Worm (Caenorhabditis elegans): ENCODE results near the gene Y17G7B.21.

Y17G7B.21 gene

DNA sequence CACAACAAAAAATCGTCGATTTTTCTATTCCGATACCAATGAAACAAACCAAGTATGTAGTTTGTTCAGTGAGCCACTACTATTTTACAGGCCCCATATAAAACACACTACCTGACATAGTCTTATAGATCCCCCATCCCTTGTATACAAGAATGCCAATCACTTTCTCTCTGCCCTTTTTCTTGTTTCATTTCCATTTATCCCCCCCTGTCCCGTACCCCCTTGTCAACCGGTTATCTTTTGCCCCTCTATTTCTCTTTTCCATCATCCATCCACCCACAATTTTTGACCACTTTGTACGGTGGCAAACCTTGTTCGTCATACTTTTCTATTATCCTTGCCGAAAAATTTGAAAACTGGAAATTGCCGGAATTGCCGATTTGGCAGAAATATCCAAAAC lies 24.5 kb downstream of the Y17G7B.21 start:
- TF ChIP-seq pes-1 (GFP tag; IDR thresholded peaks at IDR 0.05) (no peak), aly-1 (tag; optimal IDR thresholded peaks at IDR 0.05) (no peak), tra-4 (tag; optimal IDR thresholded peaks at IDR 0.05) (no peak), B0310.2 (tag; optimal IDR thresholded peaks at IDR 0.05) (no peak), sea-1 (GFP tag; conservative IDR thresholded peaks at IDR 0.05) (no peak), tbx-11 (GFP tag; IDR thresholded peaks at IDR 0.05) (no peak)

DNA sequence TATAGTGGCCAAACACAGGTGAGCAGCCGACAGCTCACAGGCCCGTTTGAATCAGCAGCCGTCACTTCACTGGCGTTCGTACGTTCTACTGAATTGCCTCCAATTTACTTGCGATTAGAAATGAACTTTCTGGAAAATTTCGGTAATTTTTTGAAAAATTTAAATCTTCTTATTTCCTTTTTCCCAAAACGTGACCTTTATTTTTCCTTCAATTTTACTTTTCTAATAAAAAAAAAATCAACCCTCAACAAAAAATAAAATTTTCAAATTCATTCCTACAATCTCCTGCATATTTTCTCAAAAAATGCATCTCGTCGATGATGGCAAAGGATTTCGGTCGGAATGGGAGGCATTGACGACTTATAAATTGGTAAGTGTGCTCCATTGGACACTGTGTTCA lies 29.0 kb downstream of the Y17G7B.21 start, which contains the start of gene W03C9.8:
Gene W03C9.8, plus strand, starts transcription at position 301 of the 400 bp plus-strand sequence.
- TF ChIP-seq tbx-37 (GFP tag; conservative IDR thresholded peaks at IDR 0.05) (no peak), hmg-4 (GFP tag; optimal IDR thresholded peaks at IDR 0.05) (no peak), pes-1 (GFP tag; IDR thresholded peaks at IDR 0.05) (no peak), aly-1 (tag; optimal IDR thresholded peaks at IDR 0.05) (no peak), ceh-13 (GFP tag; optimal IDR thresholded peaks at IDR 0.05) (no peak), tbx-11 (GFP tag; IDR thresholded peaks at IDR 0.05) (no peak), sea-1 (GFP tag; conservative IDR thresholded peaks at IDR 0.05) (no peak), ama-1 (optimal IDR thresholded peaks at IDR 0.05) (no peak), B0310.2 (tag; optimal IDR thresholded peaks at IDR 0.05) (no peak)

- TF ChIP-seq tra-4 (tag; optimal IDR thresholded peaks at IDR 0.05), result no peak
- no peak for TF ChIP-seq tbx-37 (GFP tag; conservative IDR thresholded peaks at IDR 0.05)
- TF ChIP-seq tbx-11 (GFP tag; IDR thresholded peaks at IDR 0.05), result no peak
- no peak for TF ChIP-seq hmbx-1 (tag; optimal IDR thresholded peaks at IDR 0.05)
Measured at ce11 chrII:11936393-11936792, 41.1 kb downstream of the Y17G7B.21 start.

DNA sequence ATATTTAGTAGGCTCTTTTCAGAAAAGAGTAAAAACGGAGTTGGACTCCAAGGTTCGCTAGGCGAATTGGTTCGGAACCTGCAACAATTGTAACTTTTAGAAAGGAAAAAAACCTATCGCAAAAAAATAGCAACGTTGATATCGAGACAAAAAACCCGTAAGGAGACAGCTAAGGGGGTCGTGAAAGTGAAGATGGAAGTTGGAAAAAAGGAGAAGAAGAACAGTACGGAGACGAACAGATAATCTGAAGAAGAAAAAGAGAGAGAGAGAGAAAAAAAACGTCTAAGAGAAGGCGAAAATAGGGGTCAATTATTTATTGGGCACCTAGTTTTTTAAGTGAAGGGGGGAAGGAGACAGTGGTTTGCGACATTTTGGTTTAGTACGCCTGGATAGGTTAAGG lies 42.2 kb downstream of the Y17G7B.21 start, which contains the start of gene lin-29:
Gene lin-29, minus strand, starts transcription at position 78 of the 400 bp plus-strand sequence.
- TF ChIP-seq ets-7 (tag; optimal IDR thresholded peaks at IDR 0.05) (no peak), scrt-1 (GFP tag; IDR thresholded peaks at IDR 0.05) (no peak), ceh-13 (GFP tag; optimal IDR thresholded peaks at IDR 0.05) (no peak), tbx-37 (GFP tag; conservative IDR thresholded peaks at IDR 0.05) (no peak), aly-1 (tag; optimal IDR thresholded peaks at IDR 0.05) (no peak)

DNA sequence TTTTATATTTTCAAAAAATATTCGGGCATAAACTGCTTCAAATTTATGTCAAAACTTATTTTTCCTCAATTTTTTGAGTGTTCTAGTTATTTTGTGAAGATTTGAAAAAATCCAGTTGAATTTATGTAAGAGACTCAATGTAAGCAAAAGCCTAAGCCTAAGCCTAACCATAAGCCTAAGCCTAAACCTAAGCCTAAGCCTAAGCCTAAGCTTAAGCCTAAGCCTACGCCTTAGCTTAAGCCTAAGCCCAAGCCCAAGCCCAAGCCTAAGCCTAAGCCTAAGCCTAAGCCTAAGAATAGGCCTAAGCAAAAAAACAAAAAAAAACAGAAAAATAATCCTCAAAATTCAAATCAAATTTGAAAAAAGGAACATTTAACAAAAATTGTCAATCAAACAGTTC lies 47.3 kb downstream of the Y17G7B.21 start:
- TF ChIP-seq ceh-36 (tag; optimal IDR thresholded peaks at IDR 0.05) (peak; percentile 64), flt-1 (GFP tag; IDR thresholded peaks at IDR 0.05) (no peak)

DNA sequence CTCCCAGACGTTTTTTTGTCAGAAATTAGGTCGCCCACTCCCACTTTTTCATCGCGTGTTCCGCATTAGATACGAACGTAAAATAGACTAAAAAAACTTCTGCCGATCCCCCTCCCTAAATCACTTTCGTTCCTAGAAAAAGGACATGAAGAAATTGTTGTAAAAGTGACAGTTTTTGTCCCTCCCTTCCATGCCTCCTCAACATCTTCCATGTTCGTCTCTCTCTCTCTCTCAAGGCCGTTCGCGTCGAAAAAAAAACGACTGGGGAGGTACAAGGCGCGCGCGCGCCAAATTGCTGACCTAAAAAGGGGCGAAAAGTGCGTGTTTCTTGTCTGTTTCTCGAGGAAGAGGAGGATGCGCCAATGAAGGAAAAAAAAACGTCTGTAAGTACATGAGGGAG lies 48.7 kb downstream of the Y17G7B.21 start:
- no peak for TF ChIP-seq F13C5.2 (tag; optimal IDR thresholded peaks at IDR 0.05)

DNA sequence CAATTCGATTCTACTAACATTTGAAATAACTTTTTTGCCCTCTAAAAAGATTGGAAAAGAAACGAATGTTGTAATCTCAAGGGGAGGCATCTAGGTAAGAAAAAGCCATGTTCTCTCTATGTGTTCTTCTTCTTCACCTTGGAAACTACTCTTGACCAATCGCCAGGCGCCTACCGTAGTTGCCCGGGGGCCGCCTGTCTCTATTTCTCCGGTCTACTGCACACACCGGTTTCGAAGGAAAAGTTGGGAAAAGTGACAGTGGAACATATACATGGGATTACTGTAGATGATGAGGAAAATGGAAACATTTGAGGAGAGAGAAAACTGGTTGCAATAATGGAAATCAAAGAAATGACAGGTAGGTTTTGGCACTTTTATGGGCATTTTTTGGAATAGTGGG lies 51.0 kb downstream of the Y17G7B.21 start:
- TF ChIP-seq ets-7 (tag; optimal IDR thresholded peaks at IDR 0.05) (no peak), B0310.2 (tag; optimal IDR thresholded peaks at IDR 0.05) (no peak), hmbx-1 (tag; optimal IDR thresholded peaks at IDR 0.05) (no peak), ceh-36 (tag; optimal IDR thresholded peaks at IDR 0.05) (no peak), pes-1 (GFP tag; IDR thresholded peaks at IDR 0.05) (no peak), hmg-4 (GFP tag; optimal IDR thresholded peaks at IDR 0.05) (no peak), hnd-1 (tag; optimal IDR thresholded peaks at IDR 0.05) (no peak)

DNA sequence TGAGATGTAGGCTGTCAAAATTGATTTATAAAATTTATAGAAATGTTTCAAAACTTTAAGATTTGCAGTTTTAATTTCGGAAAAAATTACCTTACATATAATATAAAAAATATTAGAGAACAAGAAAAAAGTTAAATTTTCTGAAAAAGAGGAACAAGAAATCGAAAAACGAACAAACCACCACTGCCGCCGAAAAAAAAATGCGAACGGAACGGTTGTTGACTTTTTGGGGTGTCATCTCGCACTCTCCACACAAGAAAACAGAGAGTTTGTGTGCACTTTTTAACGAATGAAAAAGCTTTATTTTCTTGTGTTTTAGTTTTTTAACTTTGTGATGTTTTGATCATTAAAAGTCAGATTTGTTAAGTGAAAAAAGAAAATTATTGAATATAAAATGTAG lies 52.3 kb downstream of the Y17G7B.21 start:
- TF ChIP-seq scrt-1 (GFP tag; IDR thresholded peaks at IDR 0.05) (no peak), pes-1 (GFP tag; IDR thresholded peaks at IDR 0.05) (no peak), ceh-36 (tag; optimal IDR thresholded peaks at IDR 0.05) (no peak), B0310.2 (tag; optimal IDR thresholded peaks at IDR 0.05) (no peak), flt-1 (GFP tag; IDR thresholded peaks at IDR 0.05) (no peak), tbx-11 (GFP tag; IDR thresholded peaks at IDR 0.05) (no peak), hmg-4 (GFP tag; optimal IDR thresholded peaks at IDR 0.05) (no peak), tbx-37 (GFP tag; conservative IDR thresholded peaks at IDR 0.05) (no peak), hnd-1 (tag; optimal IDR thresholded peaks at IDR 0.05) (no peak), tra-4 (tag; optimal IDR thresholded peaks at IDR 0.05) (no peak), sea-1 (GFP tag; conservative IDR thresholded peaks at IDR 0.05) (no peak), ama-1 (optimal IDR thresholded peaks at IDR 0.05) (no peak), hmbx-1 (tag; optimal IDR thresholded peaks at IDR 0.05) (no peak), aly-1 (tag; optimal IDR thresholded peaks at IDR 0.05) (no peak), ets-7 (tag; optimal IDR thresholded peaks at IDR 0.05) (no peak), F13C5.2 (tag; optimal IDR thresholded peaks at IDR 0.05) (no peak), ceh-13 (GFP tag; optimal IDR thresholded peaks at IDR 0.05) (no peak)
